Fruit fly (Drosophila melanogaster): Measurements from ENCODE around the gene CG10341.

- no peak for TF ChIP-seq CG10348 (GFP tag; IDR thresholded peaks at IDR 0.05)
- no peak for TF ChIP-seq CG12605 (GFP tag; IDR thresholded peaks at IDR 0.05)
- no peak for TF ChIP-seq CG32121 (GFP tag; IDR thresholded peaks at IDR 0.05)
- TF ChIP-seq D1 (tag; optimal IDR thresholded peaks at IDR 0.05): no peak
Observed at dm6 chr2L:18745454-18745853, 46.9 kb downstream of the CG10341 start.

Data from whole organism, pupa.